Worm (Caenorhabditis elegans) whole organism, L1 larva: ENCODE results near the gene algn-8.
A peak's percentile ranks its signal among the peaks of the same experiment; 100 is the strongest.

ENCODE experiments used
- C16A3.4 ChIP-seq: fragments of 150-350 bp; optimal IDR thresholded peaks from 2 replicates; lab custom pipeline; 2014; ENCODE audit warnings: missing biosample characterization, missing genetic modification characterization
- aha-1 ChIP-seq: fragments of 150-350 bp; optimal IDR thresholded peaks from 2 replicates; lab custom pipeline; 2014; ENCODE audit warnings: missing biosample characterization, missing genetic modification characterization
- alr-1 ChIP-seq: fragments of 200-800 bp; sonication (Bioruptor generic); optimal IDR thresholded peaks from 2 replicates; lab custom pipeline; 2018; ENCODE audit warnings: borderline replicate concordance, mild to moderate bottlenecking, missing genetic modification characterization, missing compliant biosample characterization
- ama-1 ChIP-seq: fragments of 150-350 bp; optimal IDR thresholded peaks from 2 replicates; lab custom pipeline; 2014
- blmp-1 ChIP-seq: fragments of 150-350 bp; optimal IDR thresholded peaks from 2 replicates; lab custom pipeline; 2014; ENCODE audit warnings: missing biosample characterization, missing genetic modification characterization
- ceh-8 ChIP-seq: fragments of 200-800 bp; sonication (Bioruptor generic); optimal IDR thresholded peaks from 2 replicates; lab custom pipeline; 2018; ENCODE audit warnings: mild to moderate bottlenecking, missing genetic modification characterization, moderate library complexity, missing compliant biosample characterization
- ceh-88 ChIP-seq: fragments of 200-800 bp; sonication (Bioruptor generic); IDR thresholded peaks from 2 replicates; pipeline ENCODE4 v1.3.6; 2022; ENCODE audit warnings: missing genetic modification characterization, missing compliant biosample characterization
- ces-1 ChIP-seq: fragments of 150-350 bp; optimal IDR thresholded peaks from 2 replicates; lab custom pipeline; 2014; ENCODE audit warnings: missing biosample characterization, missing genetic modification reagents, missing genetic modification characterization
- dsc-1 ChIP-seq: sonication (generic microtip); optimal IDR thresholded peaks from 2 replicates; lab custom pipeline; 2016; ENCODE audit warnings: mild to moderate bottlenecking, missing genetic modification characterization, missing compliant biosample characterization
- efl-1 ChIP-seq, 4 experiments: fragments of 150-350 bp; optimal IDR thresholded peaks in 3 of 4; peaks in 1 of 4; 1 replicate in 1 of 4; 2 replicates in 3 of 4; lab custom pipeline; 2014; ENCODE audit warnings: missing biosample characterization in 2 of 4, missing genetic modification characterization in 2 of 4, missing genetic modification reagents in 2 of 4
- egl-13 ChIP-seq: sonication (generic microtip); optimal IDR thresholded peaks from 2 replicates; lab custom pipeline; 2016; ENCODE audit warnings: missing genotype, missing genetic modification reagents, missing genetic modification characterization, missing compliant biosample characterization
- elt-3 ChIP-seq, 6 experiments: fragments of 150-350 bp in 1 of 6; sonication (generic microtip); optimal IDR thresholded peaks; 2 replicates each; lab custom pipeline; 2017 to 2018; ENCODE audit warnings: missing biosample characterization in 6 of 6, missing genetic modification characterization in 6 of 6, inconsistent platforms in 1 of 6
- fkh-8 ChIP-seq: sonication (generic microtip); optimal IDR thresholded peaks from 2 replicates; lab custom pipeline; 2016; ENCODE audit warnings: mild to moderate bottlenecking, missing genetic modification characterization, missing compliant biosample characterization
- fos-1 ChIP-seq: fragments of 150-350 bp; optimal IDR thresholded peaks from 2 replicates; lab custom pipeline; 2014; ENCODE audit warnings: missing biosample characterization, missing genetic modification characterization
- lin-13 ChIP-seq: fragments of 150-350 bp; optimal IDR thresholded peaks from 2 replicates; lab custom pipeline; 2014; ENCODE audit warnings: missing biosample characterization, missing genetic modification reagents, missing genetic modification characterization
- lin-14 ChIP-seq: fragments of 200-800 bp; sonication (Bioruptor generic); optimal IDR thresholded peaks from 2 replicates; lab custom pipeline; 2018; ENCODE audit warnings: mild to moderate bottlenecking, missing genetic modification characterization, moderate library complexity, missing compliant biosample characterization
- lin-35 ChIP-seq, 2 experiments: fragments of 150-350 bp; optimal IDR thresholded peaks; 2 replicates each; lab custom pipeline; 2014; ENCODE audit warnings: missing biosample characterization in 2 of 2, missing genetic modification characterization in 2 of 2, missing genetic modification reagents in 2 of 2
- lsy-2 ChIP-seq, 2 experiments: fragments of 150-350 bp; optimal IDR thresholded peaks; 2 replicates each; lab custom pipeline; 2014; ENCODE audit warnings: missing biosample characterization in 2 of 2, missing genetic modification characterization in 2 of 2
- mef-2 ChIP-seq: fragments of 150-350 bp; optimal IDR thresholded peaks from 2 replicates; lab custom pipeline; 2014; ENCODE audit warnings: missing biosample characterization, missing genetic modification characterization
- nhr-19 ChIP-seq: fragments of 200-800 bp; sonication (Bioruptor generic); conservative IDR thresholded peaks from 2 replicates; pipeline ENCODE4 v1.3.6; 2022; ENCODE audit warnings: missing genetic modification characterization, missing compliant biosample characterization
- nhr-20 ChIP-seq: sonication (generic microtip); optimal IDR thresholded peaks from 2 replicates; lab custom pipeline; 2016; ENCODE audit warnings: mild to moderate bottlenecking, missing genetic modification characterization, missing compliant biosample characterization
- nhr-237 ChIP-seq: fragments of 150-350 bp; optimal IDR thresholded peaks from 2 replicates; lab custom pipeline; 2014; ENCODE audit warnings: missing biosample characterization, missing genetic modification characterization
- nhr-71 ChIP-seq: sonication (generic microtip); optimal IDR thresholded peaks from 2 replicates; lab custom pipeline; 2016; ENCODE audit warnings: mild to moderate bottlenecking, missing genetic modification characterization, moderate library complexity, missing compliant biosample characterization
- nhr-85 ChIP-seq: sonication (generic microtip); peaks from one replicate; lab custom pipeline; 2016; ENCODE audit warnings: missing genetic modification characterization, inconsistent platforms, missing compliant biosample characterization
- nhr-90 ChIP-seq: sonication (generic microtip); optimal IDR thresholded peaks from 2 replicates; lab custom pipeline; 2016; ENCODE audit warnings: mild to moderate bottlenecking, missing genetic modification characterization, missing compliant biosample characterization; ENCODE audit not compliant: poor library complexity
- pqm-1 ChIP-seq: sonication (generic microtip); optimal IDR thresholded peaks from 3 replicates; lab custom pipeline; 2017; ENCODE audit warnings: missing biosample characterization, missing genetic modification characterization
- rnt-1 ChIP-seq: sonication (generic microtip); optimal IDR thresholded peaks from 2 replicates; lab custom pipeline; 2016; ENCODE audit warnings: mild to moderate bottlenecking, missing genetic modification characterization, moderate library complexity, missing compliant biosample characterization
- sptf-1 ChIP-seq: fragments of 150-350 bp; optimal IDR thresholded peaks from 2 replicates; lab custom pipeline; 2014; ENCODE audit warnings: missing biosample characterization, missing genetic modification characterization
- sup-37 ChIP-seq: fragments of 200-800 bp; sonication (Bioruptor generic); optimal IDR thresholded peaks from 2 replicates; lab custom pipeline; 2018; ENCODE audit warnings: mild to moderate bottlenecking, missing genetic modification characterization, missing compliant biosample characterization
- swsn-7 ChIP-seq: sonication (generic microtip); optimal IDR thresholded peaks from 2 replicates; lab custom pipeline; 2016; ENCODE audit warnings: missing genetic modification characterization, missing compliant biosample characterization
- tbx-2 ChIP-seq: sonication (generic microtip); optimal IDR thresholded peaks from 2 replicates; lab custom pipeline; 2016; ENCODE audit warnings: missing genetic modification characterization, missing compliant biosample characterization
- unc-30 ChIP-seq: sonication (generic microtip); optimal IDR thresholded peaks from 2 replicates; lab custom pipeline; 2017; ENCODE audit warnings: missing biosample characterization, missing genetic modification characterization
- unc-62 ChIP-seq: fragments of 150-350 bp; optimal IDR thresholded peaks from 2 replicates; lab custom pipeline; 2014; ENCODE audit warnings: missing biosample characterization, missing genetic modification reagents, missing genetic modification characterization

algn-8 gene

ce11 chrII:9891031-9891689 is 4.9 kb upstream of the algn-8 start, which contains the start of gene vgln-1:
vgln-1 (minus strand) TSS chrII:9891081.
- peak in 1 of 2 experiments; percentile 39 for TF ChIP-seq lsy-2 (tag; optimal IDR thresholded peaks at IDR 0.05; lab: Kevin White, UChicago)
- TF ChIP-seq lin-14 (GFP tag; lab: Kevin White, UChicago) = peak; percentile 59
- TF ChIP-seq elt-3 (tag; optimal IDR thresholded peaks at IDR 0.05; lab: Kevin White, UChicago) = no peak
- TF ChIP-seq efl-1 (optimal IDR thresholded peaks at IDR 0.05; lab: Kevin White, UChicago) = peak; percentile 5 to 23
- TF ChIP-seq efl-1 (GFP tag; optimal IDR thresholded peaks at IDR 0.05 in 1 of 2; lab: Kevin White, UChicago) = peak in 1 of 2 experiments; percentile 77
- TF ChIP-seq blmp-1 (tag; lab: Kevin White, UChicago) = peak; percentile 74
- TF ChIP-seq nhr-20 = no peak
- no peak for TF ChIP-seq ama-1 (lab: Kevin White, UChicago)

- TF ChIP-seq fos-1 (tag; lab: Kevin White, UChicago) = no peak
- no peak for TF ChIP-seq dsc-1 (tag; lab: Kevin White, UChicago)
These were observed 2.3 kb upstream of the algn-8 start for ce11 chrII:9888549-9888948.

- TF ChIP-seq unc-30 (no peak), aha-1 (tag; lab: Kevin White, UChicago) (no peak), nhr-85 (tag; lab: Kevin White, UChicago) (peak; percentile 61), pqm-1 (no peak), lin-35 (GFP tag; optimal IDR thresholded peaks at IDR 0.05; lab: Kevin White, UChicago) (no peak), unc-62 (GFP tag; lab: Kevin White, UChicago) (no peak), blmp-1 (tag; lab: Kevin White, UChicago) (peak; percentile 85), elt-3 (tag; optimal IDR thresholded peaks at IDR 0.05; lab: Kevin White, UChicago) (peak in 4 of 6 experiments; percentile 16 to 64 (median 45)), sptf-1 (tag; lab: Kevin White, UChicago) (no peak), lin-14 (GFP tag; lab: Kevin White, UChicago) (no peak), nhr-19 (GFP tag; lab: Robert Waterston, UW) (no peak), rnt-1 (no peak), C16A3.4 (no peak), mef-2 (tag; lab: Kevin White, UChicago) (no peak)
These were observed 5.4 kb downstream of the algn-8 start, which contains the start of gene C08H9.15 for ce11 chrII:9880826-9881225. C08H9.15 (plus strand) TSS chrII:9881193.

ce11 chrII:9879815-9880214 is 6.4 kb downstream of the algn-8 start:
- no peak for TF ChIP-seq sup-37 (GFP tag; lab: Kevin White, UChicago)
- TF ChIP-seq blmp-1 (tag; lab: Kevin White, UChicago) = peak; percentile 97

ce11 chrII:9874508-9875229 is 11.6 kb downstream of the algn-8 start, which contains the start of the genes chil-2 and ctsa-3.2:
chil-2 (minus strand) TSS chrII:9874608.
ctsa-3.2 (plus strand) TSS chrII:9875179.
- no peak for TF ChIP-seq sptf-1 (tag; lab: Kevin White, UChicago)
- no peak for TF ChIP-seq lin-35 (GFP tag; optimal IDR thresholded peaks at IDR 0.05; lab: Kevin White, UChicago)
- TF ChIP-seq ama-1 (lab: Kevin White, UChicago) = no peak
- no peak for TF ChIP-seq nhr-71
- TF ChIP-seq lin-14 (GFP tag; lab: Kevin White, UChicago) = no peak
- no peak for TF ChIP-seq ceh-88 (GFP tag; lab: Robert Waterston, UW)
- no peak for TF ChIP-seq nhr-20
- TF ChIP-seq swsn-7 (tag; lab: Kevin White, UChicago) = no peak
- no peak for TF ChIP-seq ces-1 (GFP tag; lab: Kevin White, UChicago)
- no peak for TF ChIP-seq lin-13
- no peak for TF ChIP-seq alr-1
- no peak for TF ChIP-seq fkh-8
- no peak for TF ChIP-seq ceh-8 (GFP tag; lab: Kevin White, UChicago)
- no peak for TF ChIP-seq nhr-90 (tag; lab: Kevin White, UChicago)
- no peak for TF ChIP-seq egl-13 (tag; lab: Kevin White, UChicago)
- no peak for TF ChIP-seq nhr-237
- no peak for TF ChIP-seq aha-1 (tag; lab: Kevin White, UChicago)
- no peak for TF ChIP-seq tbx-2 (tag; lab: Kevin White, UChicago)
